Worm (Caenorhabditis elegans) whole organism, L1 larva: ENCODE results near the gene W02H5.2.

Experiments used
- C04F5.9 ChIP-seq: sonication (generic microtip); optimal IDR thresholded peaks from 2 replicates; lab custom pipeline; 2016; ENCODE audit warnings: missing genetic modification characterization, missing compliant biosample characterization
- C16A3.4 ChIP-seq: fragments of 150-350 bp; optimal IDR thresholded peaks from 2 replicates; lab custom pipeline; 2014; ENCODE audit warnings: missing biosample characterization, missing genetic modification characterization
- C34B4.2 ChIP-seq: sonication (generic microtip); optimal IDR thresholded peaks from 2 replicates; lab custom pipeline; 2017; ENCODE audit warnings: mild to moderate bottlenecking, missing genetic modification characterization, missing compliant biosample characterization
- aly-2 ChIP-seq: fragments of 150-350 bp; optimal IDR thresholded peaks from 2 replicates; lab custom pipeline; 2014; ENCODE audit warnings: missing biosample characterization, missing genetic modification characterization
- ceh-63 ChIP-seq: fragments of 200-800 bp; sonication (Bioruptor generic); optimal IDR thresholded peaks from 2 replicates; lab custom pipeline; 2018; ENCODE audit warnings: mild to moderate bottlenecking, missing genetic modification characterization, missing compliant biosample characterization
- ceh-8 ChIP-seq: fragments of 200-800 bp; sonication (Bioruptor generic); optimal IDR thresholded peaks from 2 replicates; lab custom pipeline; 2018; ENCODE audit warnings: mild to moderate bottlenecking, missing genetic modification characterization, moderate library complexity, missing compliant biosample characterization
- ceh-90 ChIP-seq: sonication (generic microtip); optimal IDR thresholded peaks from 2 replicates; lab custom pipeline; 2016; ENCODE audit warnings: missing genetic modification characterization, missing compliant biosample characterization
- ces-1 ChIP-seq: fragments of 150-350 bp; optimal IDR thresholded peaks from 2 replicates; lab custom pipeline; 2014; ENCODE audit warnings: missing biosample characterization, missing genetic modification reagents, missing genetic modification characterization
- dpl-1 ChIP-seq, 3 experiments: fragments of 150-350 bp in 2 of 3; sonication (generic microtip) in 1 of 3; optimal IDR thresholded peaks; 2 replicates each; lab custom pipeline; 2014 to 2017; ENCODE audit warnings: missing biosample characterization in 3 of 3, missing genetic modification characterization in 3 of 3, missing genetic modification reagents in 3 of 3
- dsc-1 ChIP-seq: sonication (generic microtip); optimal IDR thresholded peaks from 2 replicates; lab custom pipeline; 2016; ENCODE audit warnings: mild to moderate bottlenecking, missing genetic modification characterization, missing compliant biosample characterization
- efl-1 ChIP-seq, 4 experiments: fragments of 150-350 bp; optimal IDR thresholded peaks in 3 of 4; peaks in 1 of 4; 1 replicate in 1 of 4; 2 replicates in 3 of 4; lab custom pipeline; 2014; ENCODE audit warnings: missing biosample characterization in 2 of 4, missing genetic modification characterization in 2 of 4, missing genetic modification reagents in 2 of 4
- efl-3 ChIP-seq: fragments of 200-800 bp; sonication (Bioruptor generic); optimal IDR thresholded peaks from 2 replicates; lab custom pipeline; 2018; ENCODE audit warnings: mild to moderate bottlenecking, missing genetic modification characterization, missing compliant biosample characterization
- egl-13 ChIP-seq: sonication (generic microtip); optimal IDR thresholded peaks from 2 replicates; lab custom pipeline; 2016; ENCODE audit warnings: missing genotype, missing genetic modification reagents, missing genetic modification characterization, missing compliant biosample characterization
- egl-27 ChIP-seq, 2 experiments: fragments of 150-350 bp in 1 of 2; sonication (generic microtip); optimal IDR thresholded peaks; 3 replicates each; lab custom pipeline; 2017 to 2018; ENCODE audit warnings: missing biosample characterization in 2 of 2, missing genetic modification characterization in 2 of 2, missing genetic modification reagents in 2 of 2
- elt-3 ChIP-seq, 6 experiments: fragments of 150-350 bp in 1 of 6; sonication (generic microtip); optimal IDR thresholded peaks; 2 replicates each; lab custom pipeline; 2017 to 2018; ENCODE audit warnings: missing biosample characterization in 6 of 6, missing genetic modification characterization in 6 of 6, inconsistent platforms in 1 of 6
- fkh-10 ChIP-seq: sonication (generic microtip); optimal IDR thresholded peaks from 2 replicates; lab custom pipeline; 2017; ENCODE audit warnings: missing biosample characterization, missing genetic modification reagents, missing genetic modification characterization
- fkh-4 ChIP-seq: sonication (generic microtip); optimal IDR thresholded peaks from 2 replicates; lab custom pipeline; 2016; ENCODE audit warnings: missing compliant biosample characterization, missing genetic modification characterization, borderline replicate concordance
- grh-1 ChIP-seq: fragments of 200-800 bp; sonication (Bioruptor generic); IDR thresholded peaks from 2 replicates; pipeline ENCODE4 v1.3.6; 2022; ENCODE audit warnings: missing genetic modification reagents, missing genetic modification characterization, missing compliant biosample characterization
- irx-1 ChIP-seq: sonication (generic microtip); optimal IDR thresholded peaks from 2 replicates; lab custom pipeline; 2016; ENCODE audit warnings: missing genetic modification characterization, missing compliant biosample characterization
- isw-1 ChIP-seq: fragments of 200-800 bp; sonication (Bioruptor generic); IDR thresholded peaks from 2 replicates; pipeline ENCODE4 v1.3.6; 2022; ENCODE audit warnings: missing genetic modification characterization, missing compliant biosample characterization
- jun-1 ChIP-seq: fragments of 150-350 bp; optimal IDR thresholded peaks from 2 replicates; lab custom pipeline; 2014; ENCODE audit warnings: missing biosample characterization, missing genetic modification reagents, missing genetic modification characterization
- lin-13 ChIP-seq: fragments of 150-350 bp; optimal IDR thresholded peaks from 2 replicates; lab custom pipeline; 2014; ENCODE audit warnings: missing biosample characterization, missing genetic modification reagents, missing genetic modification characterization
- lin-14 ChIP-seq: fragments of 200-800 bp; sonication (Bioruptor generic); optimal IDR thresholded peaks from 2 replicates; lab custom pipeline; 2018; ENCODE audit warnings: mild to moderate bottlenecking, missing genetic modification characterization, moderate library complexity, missing compliant biosample characterization
- lir-3 ChIP-seq: sonication (generic microtip); optimal IDR thresholded peaks from 2 replicates; lab custom pipeline; 2016; ENCODE audit warnings: mild to moderate bottlenecking, missing genetic modification characterization, moderate library complexity, missing compliant biosample characterization; ENCODE audit not compliant: poor library complexity
- lsy-2 ChIP-seq, 2 experiments: fragments of 150-350 bp; optimal IDR thresholded peaks; 2 replicates each; lab custom pipeline; 2014; ENCODE audit warnings: missing biosample characterization in 2 of 2, missing genetic modification characterization in 2 of 2
- mab-9 ChIP-seq: fragments of 200-800 bp; sonication (Bioruptor generic); IDR thresholded peaks from 2 replicates; pipeline ENCODE4 v1.3.6; 2022; ENCODE audit warnings: missing genetic modification reagents, missing genetic modification characterization, missing compliant biosample characterization
- mdl-1 ChIP-seq, 2 experiments: fragments of 150-350 bp; optimal IDR thresholded peaks; 2 replicates each; lab custom pipeline; 2014 to 2017; ENCODE audit warnings: missing biosample characterization in 2 of 2, missing genetic modification characterization in 2 of 2, inconsistent platforms in 1 of 2
- nhr-11 ChIP-seq: fragments of 150-350 bp; optimal IDR thresholded peaks from 2 replicates; lab custom pipeline; 2014; ENCODE audit warnings: missing biosample characterization, missing genetic modification characterization
- nhr-12 ChIP-seq: sonication (generic microtip); optimal IDR thresholded peaks from 2 replicates; lab custom pipeline; 2017; ENCODE audit warnings: missing biosample characterization, missing genetic modification characterization
- nhr-19 ChIP-seq: fragments of 200-800 bp; sonication (Bioruptor generic); conservative IDR thresholded peaks from 2 replicates; pipeline ENCODE4 v1.3.6; 2022; ENCODE audit warnings: missing genetic modification characterization, missing compliant biosample characterization
- nhr-237 ChIP-seq: fragments of 150-350 bp; optimal IDR thresholded peaks from 2 replicates; lab custom pipeline; 2014; ENCODE audit warnings: missing biosample characterization, missing genetic modification characterization
- nhr-77 ChIP-seq: fragments of 150-350 bp; optimal IDR thresholded peaks from 2 replicates; lab custom pipeline; 2014; ENCODE audit warnings: missing biosample characterization, missing genetic modification characterization
- nhr-90 ChIP-seq: sonication (generic microtip); optimal IDR thresholded peaks from 2 replicates; lab custom pipeline; 2016; ENCODE audit warnings: mild to moderate bottlenecking, missing genetic modification characterization, missing compliant biosample characterization; ENCODE audit not compliant: poor library complexity
- pax-3 ChIP-seq: fragments of 200-800 bp; sonication (Bioruptor generic); optimal IDR thresholded peaks from 2 replicates; lab custom pipeline; 2018; ENCODE audit warnings: mild to moderate bottlenecking, missing genetic modification characterization, moderate library complexity, missing compliant biosample characterization
- pqm-1 ChIP-seq: sonication (generic microtip); optimal IDR thresholded peaks from 3 replicates; lab custom pipeline; 2017; ENCODE audit warnings: missing biosample characterization, missing genetic modification characterization
- snpc-4 ChIP-seq: fragments of 150-350 bp; optimal IDR thresholded peaks from 2 replicates; lab custom pipeline; 2014; ENCODE audit warnings: missing biosample characterization, missing genetic modification characterization
- snu-23 ChIP-seq: sonication (generic microtip); optimal IDR thresholded peaks from 2 replicates; lab custom pipeline; 2016; ENCODE audit warnings: missing genetic modification characterization, missing compliant biosample characterization
- swsn-7 ChIP-seq: sonication (generic microtip); optimal IDR thresholded peaks from 2 replicates; lab custom pipeline; 2016; ENCODE audit warnings: missing genetic modification characterization, missing compliant biosample characterization
- tlp-1 ChIP-seq: fragments of 150-350 bp; optimal IDR thresholded peaks from 2 replicates; lab custom pipeline; 2014; ENCODE audit warnings: missing biosample characterization, missing genetic modification characterization
- unc-62 ChIP-seq: fragments of 150-350 bp; optimal IDR thresholded peaks from 2 replicates; lab custom pipeline; 2014; ENCODE audit warnings: missing biosample characterization, missing genetic modification reagents, missing genetic modification characterization
- unc-98 ChIP-seq: fragments of 200-800 bp; sonication (Bioruptor generic); IDR thresholded peaks from 2 replicates; pipeline ENCODE4 v1.3.6; 2022; ENCODE audit warnings: missing genetic modification characterization, missing compliant biosample characterization
- ztf-11 ChIP-seq, 2 experiments: sonication (generic microtip); optimal IDR thresholded peaks; 2 replicates each; lab custom pipeline; 2016 to 2017; ENCODE audit warnings: missing genetic modification characterization in 2 of 2, missing biosample characterization in 1 of 2, missing compliant biosample characterization in 1 of 2
- ztf-4 ChIP-seq: fragments of 150-350 bp; optimal IDR thresholded peaks from 2 replicates; lab custom pipeline; 2014; ENCODE audit warnings: missing biosample characterization, missing genetic modification characterization

W02H5.2 gene

ce11 chrV:2657682-2658081 lies 18.5 kb downstream of the W02H5.2 start (continued):
- TF ChIP-seq elt-3 (tag; optimal IDR thresholded peaks at IDR 0.05; lab: Kevin White, UChicago) (no peak), pqm-1 (tag; lab: Kevin White, UChicago) (no peak), C04F5.9 (tag; lab: Kevin White, UChicago) (no peak), efl-1 (optimal IDR thresholded peaks at IDR 0.05; lab: Kevin White, UChicago) (peak; percentile 34 to 37), efl-1 (GFP tag; optimal IDR thresholded peaks at IDR 0.05 in 1 of 2; lab: Kevin White, UChicago) (peak; percentile 33 to 93), isw-1 (GFP tag; lab: Robert Waterston, UW) (no peak), dpl-1 (GFP tag; optimal IDR thresholded peaks at IDR 0.05; lab: Kevin White, UChicago) (peak in 2 of 3 experiments; percentile 10 to 51), ces-1 (no peak), lin-14 (GFP tag; lab: Kevin White, UChicago) (no peak), ztf-11 (tag; optimal IDR thresholded peaks at IDR 0.05; lab: Kevin White, UChicago) (no peak), mdl-1 (tag; optimal IDR thresholded peaks at IDR 0.05; lab: Kevin White, UChicago) (no peak), dsc-1 (tag; lab: Kevin White, UChicago) (no peak), snu-23 (peak; percentile 12), nhr-237 (tag; lab: Kevin White, UChicago) (no peak), ceh-90 (tag; lab: Kevin White, UChicago) (no peak), jun-1 (no peak), nhr-77 (tag; lab: Kevin White, UChicago) (no peak), mab-9 (GFP tag; lab: Robert Waterston, UW) (no peak), nhr-12 (tag; lab: Kevin White, UChicago) (no peak), fkh-10 (GFP tag; lab: Kevin White, UChicago) (no peak), ztf-4 (tag; lab: Kevin White, UChicago) (no peak), lin-13 (GFP tag; lab: Kevin White, UChicago) (no peak), nhr-19 (GFP tag; lab: Robert Waterston, UW) (no peak), ceh-8 (GFP tag; lab: Kevin White, UChicago) (no peak), lsy-2 (tag; optimal IDR thresholded peaks at IDR 0.05; lab: Kevin White, UChicago) (peak; percentile 14 to 38), aly-2 (tag; lab: Kevin White, UChicago) (no peak), unc-98 (no peak), nhr-11 (no peak), snpc-4 (tag; lab: Kevin White, UChicago) (no peak)
- TF ChIP-seq, all 84 proteins: peak for 8

- TF ChIP-seq swsn-7 (tag; lab: Kevin White, UChicago) (no peak), efl-1 (optimal IDR thresholded peaks at IDR 0.05; lab: Kevin White, UChicago) (no peak), efl-1 (GFP tag; optimal IDR thresholded peaks at IDR 0.05 in 1 of 2; lab: Kevin White, UChicago) (peak in 1 of 2 experiments; percentile 82), unc-62 (GFP tag; lab: Kevin White, UChicago) (no peak)
Measured at ce11 chrV:2660457-2660856, 21.3 kb downstream of the W02H5.2 start.

- TF ChIP-seq ztf-11 (tag; optimal IDR thresholded peaks at IDR 0.05; lab: Kevin White, UChicago) (no peak), grh-1 (GFP tag; lab: Robert Waterston, UW) (no peak), nhr-90 (no peak), C34B4.2 (no peak), fkh-4 (tag; lab: Kevin White, UChicago) (no peak), C16A3.4 (tag; lab: Kevin White, UChicago) (no peak), pax-3 (no peak), tlp-1 (tag; lab: Kevin White, UChicago) (no peak), efl-3 (GFP tag; lab: Kevin White, UChicago) (no peak), snpc-4 (tag; lab: Kevin White, UChicago) (no peak), egl-13 (tag; lab: Kevin White, UChicago) (no peak), nhr-237 (tag; lab: Kevin White, UChicago) (no peak), irx-1 (no peak), ceh-63 (GFP tag; lab: Kevin White, UChicago) (no peak), fkh-10 (GFP tag; lab: Kevin White, UChicago) (no peak), egl-27 (tag; optimal IDR thresholded peaks at IDR 0.05; lab: Kevin White, UChicago) (no peak), lir-3 (no peak)
Measured at ce11 chrV:2664525-2665053, 25.5 kb downstream of the W02H5.2 start, which contains the start of gene ndx-2. Gene ndx-2 (minus strand): TSS chrV:2665003.
